Worm (Caenorhabditis elegans) whole organism, young adult: ENCODE data around the gene vars-1.

ENCODE experiments used
- D2030.7 ChIP-seq: fragments of 200-800 bp; sonication (Bioruptor generic); IDR thresholded peaks from 2 replicates; pipeline ENCODE4 v1.3.6; 2022; ENCODE audit warnings: missing genetic modification reagents, missing genetic modification characterization, missing compliant biosample characterization
- F10E7.11 ChIP-seq: sonication (generic microtip); optimal IDR thresholded peaks from 2 replicates; lab custom pipeline; 2017; ENCODE audit warnings: mild to moderate bottlenecking, missing genetic modification characterization, moderate library complexity, missing compliant biosample characterization
- F22D6.2 ChIP-seq: sonication (generic microtip); optimal IDR thresholded peaks from 2 replicates; lab custom pipeline; 2016; ENCODE audit warnings: mild to moderate bottlenecking, missing genetic modification characterization, missing compliant biosample characterization
- F23B12.7 ChIP-seq: sonication (generic microtip); optimal IDR thresholded peaks from 2 replicates; lab custom pipeline; 2017; ENCODE audit warnings: missing genetic modification characterization, mild to moderate bottlenecking, missing compliant biosample characterization, antibody characterized with exemption, moderate library complexity; ENCODE audit not compliant: insufficient read depth
- F33H1.4 ChIP-seq: fragments of 200-800 bp; sonication (Bioruptor generic); IDR thresholded peaks from 2 replicates; pipeline ENCODE4 v1.3.6; 2022; ENCODE audit warnings: missing genetic modification reagents, missing genetic modification characterization, missing compliant biosample characterization
- F39B2.1 ChIP-seq: fragments of 200-800 bp; sonication (Bioruptor generic); IDR thresholded peaks from 2 replicates; pipeline ENCODE4 v1.3.6; 2022; ENCODE audit warnings: missing genetic modification reagents, missing genetic modification characterization, missing compliant biosample characterization
- K12H6.12 ChIP-seq: fragments of 200-800 bp; sonication (Bioruptor generic); optimal IDR thresholded peaks from 2 replicates; lab custom pipeline; 2018; ENCODE audit warnings: mild to moderate bottlenecking, missing genetic modification characterization, missing compliant biosample characterization
- T07F8.4 ChIP-seq: sonication (generic microtip); optimal IDR thresholded peaks from 2 replicates; lab custom pipeline; 2016; ENCODE audit warnings: mild to moderate bottlenecking, missing genetic modification characterization, moderate library complexity, missing compliant biosample characterization
- Y53G8AR.9 ChIP-seq: fragments of 200-800 bp; sonication (Bioruptor generic); conservative IDR thresholded peaks from 2 replicates; pipeline ENCODE4 v1.3.6; 2022; ENCODE audit warnings: missing genetic modification reagents, missing genetic modification characterization, missing compliant biosample characterization
- Y56A3A.18 ChIP-seq: fragments of 200-800 bp; sonication (Bioruptor generic); IDR thresholded peaks from 2 replicates; pipeline ENCODE4 v1.3.6; 2022; ENCODE audit warnings: missing genetic modification reagents, missing genetic modification characterization, missing compliant biosample characterization
- ZK185.1 ChIP-seq: sonication (generic microtip); optimal IDR thresholded peaks from 2 replicates; lab custom pipeline; 2016; ENCODE audit warnings: mild to moderate bottlenecking, missing genetic modification characterization, missing compliant biosample characterization; ENCODE audit not compliant: poor library complexity, severe bottlenecking
- atf-7 ChIP-seq: sonication (generic microtip); optimal IDR thresholded peaks from 2 replicates; lab custom pipeline; 2017; ENCODE audit warnings: mild to moderate bottlenecking, missing genetic modification characterization, missing compliant biosample characterization
- attf-6 ChIP-seq: fragments of 200-800 bp; sonication (Bioruptor generic); IDR thresholded peaks from 2 replicates; pipeline ENCODE4 v1.3.6; 2022; ENCODE audit warnings: missing genetic modification reagents, missing genetic modification characterization, missing compliant biosample characterization
- bed-1 ChIP-seq: fragments of 200-800 bp; sonication (Bioruptor generic); IDR thresholded peaks from 2 replicates; pipeline ENCODE4 v1.3.6; 2022; ENCODE audit warnings: missing genetic modification reagents, missing genetic modification characterization, missing compliant biosample characterization
- bed-2 ChIP-seq: fragments of 200-800 bp; sonication (Bioruptor generic); IDR thresholded peaks from 2 replicates; pipeline ENCODE4 v1.3.6; 2022; ENCODE audit warnings: missing genetic modification reagents, missing genetic modification characterization, missing compliant biosample characterization
- ceh-27 ChIP-seq: fragments of 200-800 bp; sonication (Bioruptor generic); optimal IDR thresholded peaks from 2 replicates; lab custom pipeline; 2018; ENCODE audit warnings: mild to moderate bottlenecking, missing genetic modification characterization, moderate library complexity, missing compliant biosample characterization
- chd-7 ChIP-seq: sonication (generic microtip); optimal IDR thresholded peaks from 2 replicates; lab custom pipeline; 2016; ENCODE audit warnings: mild to moderate bottlenecking, missing genetic modification characterization, moderate library complexity, missing compliant biosample characterization
- die-1 ChIP-seq: sonication (generic microtip); optimal IDR thresholded peaks from 2 replicates; lab custom pipeline; 2016; ENCODE audit warnings: missing genotype, mild to moderate bottlenecking, missing genetic modification characterization, missing compliant biosample characterization
- egl-18 ChIP-seq: fragments of 200-800 bp; sonication (Bioruptor generic); IDR thresholded peaks from 2 replicates; pipeline ENCODE4 v1.3.6; 2022; ENCODE audit warnings: missing genetic modification reagents, missing genetic modification characterization, missing compliant biosample characterization
- egrh-3 ChIP-seq: fragments of 200-800 bp; sonication (Bioruptor generic); IDR thresholded peaks from 2 replicates; pipeline ENCODE4 v1.3.6; 2022; ENCODE audit warnings: missing genetic modification reagents, missing genetic modification characterization, missing compliant biosample characterization
- ekl-4 ChIP-seq: fragments of 200-800 bp; sonication (Bioruptor generic); IDR thresholded peaks from 2 replicates; pipeline ENCODE4 v1.3.6; 2022; ENCODE audit warnings: missing genetic modification reagents, missing genetic modification characterization, missing compliant biosample characterization
- ets-4 ChIP-seq: fragments of 200-800 bp; sonication (Bioruptor generic); optimal IDR thresholded peaks from 2 replicates; lab custom pipeline; 2018; ENCODE audit warnings: mild to moderate bottlenecking, missing genetic modification characterization, missing compliant biosample characterization
- fkh-3 ChIP-seq: sonication (generic microtip); optimal IDR thresholded peaks from 2 replicates; lab custom pipeline; 2016; ENCODE audit warnings: mild to moderate bottlenecking, missing genetic modification characterization, missing compliant biosample characterization
- let-526 ChIP-seq: fragments of 200-800 bp; sonication (Bioruptor generic); IDR thresholded peaks from 2 replicates; pipeline ENCODE4 v1.3.6; 2022; ENCODE audit warnings: missing genetic modification reagents, missing genetic modification characterization, missing compliant biosample characterization
- madf-10 ChIP-seq: sonication (generic microtip); optimal IDR thresholded peaks from 2 replicates; lab custom pipeline; 2016; ENCODE audit warnings: mild to moderate bottlenecking, missing genetic modification characterization, missing compliant biosample characterization
- madf-6 ChIP-seq: fragments of 200-800 bp; sonication (Bioruptor generic); IDR thresholded peaks from 2 replicates; pipeline ENCODE4 v1.3.6; 2022; ENCODE audit warnings: missing genetic modification reagents, missing genetic modification characterization, missing compliant biosample characterization
- nhr-179 ChIP-seq: sonication (generic microtip); optimal IDR thresholded peaks from 2 replicates; lab custom pipeline; 2016; ENCODE audit warnings: mild to moderate bottlenecking, missing genetic modification characterization, missing compliant biosample characterization
- nhr-80 ChIP-seq: sonication (generic microtip); optimal IDR thresholded peaks from 2 replicates; lab custom pipeline; 2016; ENCODE audit warnings: missing genetic modification characterization, missing compliant biosample characterization
- pbrm-1 ChIP-seq: fragments of 200-800 bp; sonication (Bioruptor generic); IDR thresholded peaks from 2 replicates; pipeline ENCODE4 v1.3.6; 2022; ENCODE audit warnings: missing genetic modification reagents, missing genetic modification characterization, missing compliant biosample characterization
- rcor-1 ChIP-seq: fragments of 200-800 bp; sonication (Bioruptor generic); IDR thresholded peaks from 2 replicates; pipeline ENCODE4 v1.3.6; 2022; ENCODE audit warnings: missing genetic modification reagents, missing genetic modification characterization, missing compliant biosample characterization
- rpc-1 ChIP-seq, 2 experiments: fragments of 150-350 bp in 1 of 2; sonication (generic microtip) in 1 of 2; optimal IDR thresholded peaks; 2 replicates each; lab custom pipeline; 2014 to 2018; ENCODE audit warnings: missing biosample characterization in 1 of 2, missing genetic modification characterization in 1 of 2, missing genetic modification reagents in 1 of 2, missing genotype in 1 of 2
- sdz-38 ChIP-seq: sonication (generic microtip); optimal IDR thresholded peaks from 2 replicates; lab custom pipeline; 2016; ENCODE audit warnings: missing genotype, missing genetic modification characterization, missing compliant biosample characterization
- somi-1 ChIP-seq: fragments of 200-800 bp; sonication (Bioruptor generic); optimal IDR thresholded peaks from 2 replicates; lab custom pipeline; 2018; ENCODE audit warnings: mild to moderate bottlenecking, missing genetic modification characterization, missing compliant biosample characterization
- sptf-2 ChIP-seq: fragments of 200-800 bp; sonication (Bioruptor generic); optimal IDR thresholded peaks from 2 replicates; lab custom pipeline; 2018; ENCODE audit warnings: mild to moderate bottlenecking, missing genetic modification characterization, missing compliant biosample characterization
- tbp1 ChIP-seq: fragments of 200-800 bp; sonication (Bioruptor generic); optimal IDR thresholded peaks from 2 replicates; lab custom pipeline; 2018; ENCODE audit warnings: mild to moderate bottlenecking, missing genetic modification characterization, missing compliant biosample characterization
- unc-62 ChIP-seq: fragments of 150-350 bp; optimal IDR thresholded peaks from 2 replicates; lab custom pipeline; 2014; ENCODE audit warnings: missing biosample characterization, missing genetic modification reagents, missing genetic modification characterization
- ztf-18 ChIP-seq: sonication (generic microtip); optimal IDR thresholded peaks from 2 replicates; lab custom pipeline; 2016; ENCODE audit warnings: missing genotype, mild to moderate bottlenecking, missing genetic modification characterization, missing compliant biosample characterization
- ztf-22 ChIP-seq: fragments of 200-800 bp; sonication (Bioruptor generic); optimal IDR thresholded peaks from 2 replicates; lab custom pipeline; 2018; ENCODE audit warnings: mild to moderate bottlenecking, missing genetic modification characterization, moderate library complexity, missing compliant biosample characterization
- ztf-25 ChIP-seq: fragments of 200-800 bp; sonication (Bioruptor generic); IDR thresholded peaks from 2 replicates; pipeline ENCODE4 v1.3.6; 2022; ENCODE audit warnings: missing genetic modification reagents, missing genetic modification characterization, missing compliant biosample characterization

Gene vars-1

DNA sequence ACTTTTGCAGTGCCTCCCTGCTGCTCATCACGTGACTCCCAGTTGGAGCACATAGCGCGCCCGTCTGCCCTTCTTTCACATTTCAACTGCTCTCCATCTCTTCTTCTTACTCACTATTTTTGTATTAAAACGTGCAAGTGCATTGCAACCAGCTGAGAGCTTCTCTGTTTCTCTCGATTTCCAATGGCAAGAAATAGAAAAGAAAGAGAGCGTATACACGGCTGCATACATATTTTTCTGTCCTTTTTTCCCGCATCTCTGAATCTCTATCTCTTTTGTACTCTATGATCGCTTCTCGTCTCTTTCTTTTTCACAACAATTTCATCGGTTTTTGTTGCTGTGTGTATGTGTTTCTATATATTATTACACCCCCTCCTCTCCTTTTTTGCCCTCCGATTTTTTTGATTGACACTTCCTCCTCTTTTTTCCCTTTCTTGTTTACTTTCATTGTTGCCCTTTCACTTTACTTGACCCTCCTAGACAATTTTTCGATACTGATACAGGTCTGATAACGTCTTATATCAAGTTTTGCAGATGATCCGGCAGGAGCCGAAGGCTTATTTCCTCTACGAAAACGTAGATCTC is 30.2 kb upstream of the vars-1 start, which contains the start of gene Y97E10AR.1 (continued):
- TF ChIP-seq rpc-1 (optimal IDR thresholded peaks at IDR 0.05; lab: Kevin White, UChicago), result no peak
- TF ChIP-seq rpc-1 (tag; optimal IDR thresholded peaks at IDR 0.05; lab: Kevin White, UChicago), result no peak
- TF ChIP-seq atf-7, result peak; percentile 85
- peak; percentile 81 for TF ChIP-seq K12H6.12 (tag; lab: Kevin White, UChicago)
- TF ChIP-seq F33H1.4 (GFP tag; lab: Robert Waterston, UW), result no peak
- TF ChIP-seq ztf-18 (tag; lab: Kevin White, UChicago), result peak; percentile 49
- TF ChIP-seq fkh-3 (tag; lab: Kevin White, UChicago), result no peak
- peak; percentile 27 for TF ChIP-seq ceh-27 (GFP tag; lab: Kevin White, UChicago)
- no peak for TF ChIP-seq ekl-4 (GFP tag; lab: Robert Waterston, UW)
- TF ChIP-seq F39B2.1 (GFP tag; lab: Robert Waterston, UW), result no peak
- TF ChIP-seq tbp1 (GFP tag; lab: Kevin White, UChicago), result no peak
- peak; percentile 42 for TF ChIP-seq F23B12.7 (tag; lab: Kevin White, UChicago)
- TF ChIP-seq attf-6 (GFP tag; lab: Robert Waterston, UW), result no peak
- no peak for TF ChIP-seq ztf-25 (GFP tag; lab: Robert Waterston, UW)
- TF ChIP-seq let-526, result 0 out of 2 replicates have a peak, but pooled peaks have one; percentile 12
- TF ChIP-seq ZK185.1 (tag; lab: Kevin White, UChicago), result peak; percentile 26
- 0 out of 2 replicates have a peak, but pooled peaks have one; percentile 68 for TF ChIP-seq Y56A3A.18 (GFP tag; lab: Robert Waterston, UW)
- peak; percentile 75 for TF ChIP-seq ztf-22 (GFP tag; lab: Kevin White, UChicago)
- no peak for TF ChIP-seq bed-1
- TF ChIP-seq somi-1 (GFP tag; lab: Kevin White, UChicago), result no peak
- no peak for TF ChIP-seq chd-7 (tag; lab: Kevin White, UChicago)
- TF ChIP-seq nhr-80 (tag; lab: Kevin White, UChicago), result peak; percentile 98
- TF ChIP-seq F10E7.11 (tag; lab: Kevin White, UChicago), result no peak
- peak; percentile 78 for TF ChIP-seq unc-62 (GFP tag; lab: Kevin White, UChicago)
- no peak for TF ChIP-seq T07F8.4 (tag; lab: Kevin White, UChicago)
- TF ChIP-seq, all 124 proteins: peak for 31

DNA sequence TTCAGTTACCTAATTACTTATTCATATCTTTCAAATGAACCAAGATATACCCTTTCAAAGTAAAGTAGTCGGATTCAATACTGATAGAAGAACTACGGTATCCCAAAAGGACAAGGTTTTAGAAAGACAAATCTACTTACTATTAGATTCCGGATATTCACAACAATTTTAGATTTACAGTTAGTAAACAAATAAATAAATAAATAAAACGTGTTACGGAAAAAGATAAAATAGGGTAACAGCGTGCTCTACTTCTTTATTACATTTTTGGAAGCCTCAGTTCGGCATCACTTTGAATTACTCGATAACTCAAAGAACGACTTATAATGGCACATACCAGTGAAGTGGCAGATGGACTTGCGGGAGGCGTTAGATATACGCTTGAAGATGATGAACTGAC is 26.2 kb upstream of the vars-1 start, which contains the start of gene Y97E10AR.8:
Y97E10AR.8 (plus strand) TSS at position 301 of the 400 bp plus-strand sequence.
- TF ChIP-seq die-1 (tag; lab: Kevin White, UChicago), result no peak
- no peak for TF ChIP-seq sptf-2 (GFP tag; lab: Kevin White, UChicago)
- no peak for TF ChIP-seq F22D6.2 (tag; lab: Kevin White, UChicago)
- TF ChIP-seq rcor-1 (GFP tag; lab: Robert Waterston, UW), result no peak
- no peak for TF ChIP-seq sdz-38 (tag; lab: Kevin White, UChicago)
- no peak for TF ChIP-seq D2030.7 (GFP tag; lab: Robert Waterston, UW)
- no peak for TF ChIP-seq ztf-18 (tag; lab: Kevin White, UChicago)
- no peak for TF ChIP-seq madf-6 (GFP tag; lab: Robert Waterston, UW)
- no peak for TF ChIP-seq pbrm-1 (GFP tag; lab: Robert Waterston, UW)
- TF ChIP-seq egl-18 (GFP tag; lab: Robert Waterston, UW), result no peak
- TF ChIP-seq bed-2, result no peak
- TF ChIP-seq Y53G8AR.9 (GFP tag; lab: Robert Waterston, UW), result no peak
- no peak for TF ChIP-seq ets-4 (GFP tag; lab: Kevin White, UChicago)
- no peak for TF ChIP-seq madf-10 (tag; lab: Kevin White, UChicago)
- no peak for TF ChIP-seq nhr-179 (tag; lab: Kevin White, UChicago)
- no peak for TF ChIP-seq egrh-3 (GFP tag; lab: Robert Waterston, UW)
